Fruit fly (Drosophila melanogaster) whole organism, prepupa: ENCODE measurements around the gene wrm1.
A peak's percentile ranks its signal among the peaks of the same experiment; 100 is the strongest.

Source experiments
- CG10631 ChIP-seq: fragments of 200-800 bp; sonication (Bioruptor generic); optimal IDR thresholded peaks from 2 replicates; lab custom pipeline; 2016; ENCODE audit warnings: missing biosample characterization, missing genetic modification characterization
- CG16779 ChIP-seq: fragments of 200-800 bp; sonication (Bioruptor generic); optimal IDR thresholded peaks from 3 replicates; lab custom pipeline; 2017; ENCODE audit warnings: missing biosample characterization, mild to moderate bottlenecking, missing genetic modification characterization
- CG6276 ChIP-seq: fragments of 200-800 bp; sonication (Bioruptor generic); optimal IDR thresholded peaks from 2 replicates; lab custom pipeline; 2017; ENCODE audit warnings: missing biosample characterization, mild to moderate bottlenecking, missing genetic modification characterization
- CG8319 ChIP-seq: fragments of 200-800 bp; sonication (Bioruptor generic); optimal IDR thresholded peaks from 3 replicates; lab custom pipeline; 2016; ENCODE audit warnings: missing biosample characterization, missing genetic modification characterization
- CG9139 ChIP-seq: fragments of 200-800 bp; sonication (Bioruptor generic); optimal IDR thresholded peaks from 3 replicates; lab custom pipeline; 2017; ENCODE audit warnings: missing biosample characterization, mild to moderate bottlenecking, missing genetic modification characterization
- Eip93F ChIP-seq: fragments of 200-800 bp; sonication (Bioruptor generic); optimal IDR thresholded peaks from 2 replicates; lab custom pipeline; 2016; ENCODE audit warnings: missing biosample characterization, mild to moderate bottlenecking, missing genetic modification characterization
- dac ChIP-seq: fragments of 200-800 bp; sonication (Bioruptor generic); optimal IDR thresholded peaks from 2 replicates; lab custom pipeline; 2017; ENCODE audit warnings: missing biosample characterization, mild to moderate bottlenecking, missing genetic modification characterization
- fd85E ChIP-seq: fragments of 200-800 bp; sonication (Bioruptor generic); optimal IDR thresholded peaks from 3 replicates; lab custom pipeline; 2016; ENCODE audit warnings: missing biosample characterization, missing genetic modification characterization
- fkh ChIP-seq: fragments of 200-800 bp; sonication (Bioruptor generic); optimal IDR thresholded peaks from 3 replicates; lab custom pipeline; 2017; ENCODE audit warnings: missing biosample characterization, mild to moderate bottlenecking, missing genetic modification characterization, moderate library complexity
- lz ChIP-seq: fragments of 200-800 bp; sonication (Bioruptor generic); optimal IDR thresholded peaks from 3 replicates; lab custom pipeline; 2016; ENCODE audit warnings: missing biosample characterization, missing genetic modification characterization
- spab ChIP-seq: fragments of 200-800 bp; sonication (Bioruptor generic); optimal IDR thresholded peaks from 2 replicates; lab custom pipeline; 2017; ENCODE audit warnings: missing biosample characterization, mild to moderate bottlenecking, missing genetic modification characterization, missing genetic modification reagents

DNA sequence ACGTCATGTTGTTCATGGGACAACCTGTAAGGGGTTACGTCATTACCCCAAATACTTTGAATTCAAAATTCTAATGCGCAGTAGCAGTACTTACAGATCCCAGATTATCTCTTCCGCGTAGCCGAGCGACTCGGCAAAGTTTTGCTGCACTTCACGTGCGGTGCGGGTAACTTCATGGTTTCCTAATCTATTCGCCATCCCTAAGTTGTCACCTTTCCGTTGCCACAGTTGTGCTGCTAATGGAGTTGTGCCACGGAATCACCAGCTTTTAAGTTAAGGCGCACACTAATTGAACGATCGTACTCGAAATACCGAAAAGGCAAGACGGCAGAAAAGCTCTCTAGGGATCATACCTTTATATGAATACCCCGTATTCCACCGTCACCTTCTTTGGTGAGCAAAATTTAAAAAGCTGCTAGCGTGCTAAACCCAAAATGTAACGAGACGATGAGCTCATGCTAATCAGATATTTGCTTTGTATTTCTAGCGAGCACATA, 24.8 kb upstream of the wrm1 start, which contains the start of gene pst:
- no peak for TF ChIP-seq spab (GFP tag; lab: Kevin White, UChicago)
- TF ChIP-seq CG8319 (GFP tag; lab: Kevin White, UChicago): no peak
- TF ChIP-seq CG16779: no peak
- TF ChIP-seq CG9139 (GFP tag; lab: Kevin White, UChicago): no peak
- TF ChIP-seq dac (GFP tag; lab: Kevin White, UChicago): no peak
- TF ChIP-seq CG10631 (GFP tag; lab: Kevin White, UChicago): no peak
- TF ChIP-seq Eip93F (GFP tag; lab: Kevin White, UChicago): no peak
- no peak for TF ChIP-seq lz (GFP tag; lab: Kevin White, UChicago)
- TF ChIP-seq CG6276 (GFP tag; lab: Kevin White, UChicago): no peak
- TF ChIP-seq fd85E (GFP tag; lab: Kevin White, UChicago): peak; percentile 12
- no peak for TF ChIP-seq fkh (GFP tag; lab: Kevin White, UChicago)
